Fruit fly (Drosophila melanogaster): ENCODE measurements around the gene CG42613.

dm6 chr3R:18895227-18895626 is 33.8 kb upstream of the CG42613 start:
- no peak for TF ChIP-seq salr (GFP tag; optimal IDR thresholded peaks at IDR 0.05)
- no peak for TF ChIP-seq Gug (GFP tag; IDR thresholded peaks at IDR 0.05)
- no peak for TF ChIP-seq cyc (GFP tag; optimal IDR thresholded peaks at IDR 0.05)
- TF ChIP-seq ss (GFP tag; optimal IDR thresholded peaks at IDR 0.05) = no peak
- TF ChIP-seq CG11902 (GFP tag; optimal IDR thresholded peaks at IDR 0.05) = no peak
- TF ChIP-seq CG16779 (tag; optimal IDR thresholded peaks at IDR 0.05) = no peak
- no peak for TF ChIP-seq achi (GFP tag; optimal IDR thresholded peaks at IDR 0.05)
- no peak for TF ChIP-seq Eip93F (GFP tag; optimal IDR thresholded peaks at IDR 0.05)
- TF ChIP-seq CG8119 (GFP tag; IDR thresholded peaks at IDR 0.05) = no peak
- no peak for TF ChIP-seq CG10631 (GFP tag; optimal IDR thresholded peaks at IDR 0.05)
